Fruit fly (Drosophila melanogaster) S2 (cell line): ENCODE measurements around the gene Cyp312a1.

ENCODE experiments used
- CG8478 ChIP-seq: fragments of >200 bp; optimal IDR thresholded peaks from 2 replicates; lab custom pipeline; 2018
- CTCF ChIP-seq, 2 experiments: fragments of >200 bp; optimal IDR thresholded peaks; 2 replicates each; lab custom pipeline; 2018

Gene Cyp312a1

dm6 chr3L:18146833-18147232, 14.3 kb upstream of the Cyp312a1 start:
- no peak for TF ChIP-seq CG8478
- TF ChIP-seq CTCF (optimal IDR thresholded peaks at IDR 0.05; lab: Kevin White, UChicago), result no peak

DNA sequence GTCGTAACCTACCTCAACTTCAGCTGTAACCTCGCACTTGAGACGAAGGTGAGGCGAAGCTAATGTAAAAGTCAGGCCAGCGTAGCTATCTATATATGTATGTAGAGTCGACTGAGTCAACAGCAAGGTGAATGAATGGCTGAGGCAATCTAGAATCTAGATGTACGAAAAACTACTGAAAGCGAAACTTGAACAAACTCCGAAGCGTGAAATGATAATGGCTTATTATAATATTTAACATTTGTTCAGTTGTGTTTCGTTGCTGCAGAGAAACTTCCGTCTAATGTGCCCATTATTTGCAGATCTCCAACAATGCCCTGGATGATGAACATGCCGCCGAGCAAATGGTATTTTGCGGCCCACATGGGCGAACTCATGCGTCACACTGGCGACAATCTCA, 12.1 kb upstream of the Cyp312a1 start:
- TF ChIP-seq CG8478, result no peak
- TF ChIP-seq CTCF (optimal IDR thresholded peaks at IDR 0.05; lab: Kevin White, UChicago), result no peak

dm6 chr3L:18142969-18143368, 10.5 kb upstream of the Cyp312a1 start:
- no peak for TF ChIP-seq CG8478
- TF ChIP-seq CTCF (optimal IDR thresholded peaks at IDR 0.05; lab: Kevin White, UChicago), result no peak

dm6 chr3L:18139184-18139629, 6.7 kb upstream of the Cyp312a1 start, which contains the start of gene geko:
Gene geko, plus strand, starts transcription at chr3L:18139402.
- TF ChIP-seq CTCF (optimal IDR thresholded peaks at IDR 0.05; lab: Kevin White, UChicago) (no peak), CG8478 (no peak)

DNA sequence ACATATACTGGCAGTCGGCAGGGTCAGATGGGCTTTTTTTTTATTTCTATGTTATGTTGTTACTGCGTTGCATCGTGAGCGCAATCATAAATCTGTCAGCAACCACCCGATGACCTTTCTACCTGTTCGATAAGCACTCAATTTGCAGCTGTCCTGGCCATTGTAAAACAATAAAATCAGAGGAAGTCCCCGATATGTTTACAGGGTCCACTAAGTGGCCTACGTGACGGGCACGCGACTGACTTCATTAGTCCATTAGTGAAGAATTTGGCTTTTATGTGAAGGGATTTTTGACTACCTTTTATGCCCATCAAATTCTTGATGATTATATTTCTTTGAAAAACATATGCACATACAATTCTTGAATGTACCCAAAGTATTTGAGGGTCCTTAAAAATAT, 5.8 kb upstream of the Cyp312a1 start:
- TF ChIP-seq CTCF (optimal IDR thresholded peaks at IDR 0.05; lab: Kevin White, UChicago), result no peak
- TF ChIP-seq CG8478, result no peak

DNA sequence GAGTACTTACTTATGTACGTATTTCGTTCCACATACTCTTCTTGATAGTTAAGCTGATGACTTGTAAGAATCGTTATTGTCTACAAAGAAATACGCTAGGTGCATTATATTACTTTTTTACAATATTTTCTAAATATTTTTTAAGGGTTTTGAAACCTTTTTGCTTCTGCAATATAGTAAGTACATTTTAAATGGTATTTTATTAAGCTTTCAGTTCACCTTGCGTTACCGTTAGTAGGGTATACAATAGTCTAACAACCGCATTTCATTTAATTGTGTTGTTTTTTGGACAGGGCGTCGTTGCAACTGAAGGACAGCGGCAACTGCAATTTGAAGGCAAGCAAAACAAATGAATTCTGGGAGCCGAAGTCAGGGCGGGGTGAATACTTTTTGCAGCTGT, 4.7 kb upstream of the Cyp312a1 start:
- no peak for TF ChIP-seq CTCF (optimal IDR thresholded peaks at IDR 0.05; lab: Kevin White, UChicago)

dm6 chr3L:18124138-18124537, 8.4 kb downstream of the Cyp312a1 start:
- TF ChIP-seq CG8478 (no peak), CTCF (optimal IDR thresholded peaks at IDR 0.05; lab: Kevin White, UChicago) (no peak)

- TF ChIP-seq CG8478 (no peak), CTCF (optimal IDR thresholded peaks at IDR 0.05; lab: Kevin White, UChicago) (no peak)
These were observed 10.6 kb downstream of the Cyp312a1 start, which contains the start of gene CG42853 for dm6 chr3L:18121889-18122288. Gene CG42853, minus strand, starts transcription at chr3L:18121989.

DNA sequence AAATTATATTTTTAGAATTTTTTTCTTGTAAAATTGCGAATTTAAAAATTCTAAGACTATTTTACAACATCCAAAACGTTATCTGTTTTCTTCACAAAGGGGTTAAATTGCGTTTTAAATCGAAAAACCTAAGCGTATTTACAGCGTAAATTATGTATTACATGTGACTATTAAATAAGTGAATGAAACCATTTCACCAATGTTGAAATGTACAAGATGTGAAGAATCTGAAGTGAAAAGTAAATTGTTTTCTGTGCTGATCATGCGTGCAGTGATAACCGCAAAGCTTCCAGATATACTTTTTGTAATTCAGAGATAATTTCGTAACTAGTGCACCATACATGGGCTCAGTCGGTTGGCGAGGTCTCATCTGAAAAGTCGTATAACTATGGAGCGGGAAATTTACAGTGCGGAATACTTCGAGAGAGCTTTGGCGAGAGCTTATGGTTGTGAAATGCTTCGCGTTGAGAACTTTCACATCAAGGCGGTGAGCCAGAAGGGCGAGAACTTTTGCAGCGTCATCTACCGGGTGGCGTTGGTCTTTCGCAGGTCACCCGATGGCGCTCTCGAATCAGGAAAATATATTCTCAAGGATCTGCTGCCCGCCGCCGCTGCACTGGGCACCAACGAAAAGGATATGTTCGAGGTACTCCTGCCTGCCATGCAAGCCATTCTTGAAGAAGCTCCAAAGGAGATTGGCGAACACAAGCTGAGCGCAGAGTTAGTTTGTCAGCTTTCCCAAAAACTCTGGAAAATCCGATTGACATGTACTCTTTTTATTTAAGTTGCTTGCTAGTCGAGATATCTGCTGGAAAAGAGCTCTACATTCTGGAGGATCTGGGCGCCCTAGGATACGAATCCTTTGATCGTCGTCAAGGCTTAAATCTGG, 18.2 kb downstream of the Cyp312a1 start:
- TF ChIP-seq CG8478 (no peak), CTCF (optimal IDR thresholded peaks at IDR 0.05; lab: Kevin White, UChicago) (peak; percentile 40 to 51)

- TF ChIP-seq CTCF (optimal IDR thresholded peaks at IDR 0.05; lab: Kevin White, UChicago) (no peak), CG8478 (no peak)
These were observed 19.8 kb downstream of the Cyp312a1 start, which contains the start of the genes CG32195 and CG7341 for dm6 chr3L:18112669-18113068. Gene CG32195, plus strand, starts transcription at chr3L:18112959. Gene CG7341, plus strand, starts transcription at chr3L:18112959.

- TF ChIP-seq CTCF (optimal IDR thresholded peaks at IDR 0.05; lab: Kevin White, UChicago), result peak in 1 of 2 experiments; percentile 9
- no peak for TF ChIP-seq CG8478
These were observed 23.0 kb downstream of the Cyp312a1 start, which contains the start of the genes Polr3D and mus304 for dm6 chr3L:18109459-18109863. Gene Polr3D, minus strand, starts transcription at chr3L:18109574. Gene mus304, plus strand, starts transcription at chr3L:18109814.

dm6 chr3L:18106021-18106944, 26.2 kb downstream of the Cyp312a1 start, which contains the start of the genes CG13698 and mRpS26:
Gene CG13698, minus strand, starts transcription at chr3L:18106149.
Gene mRpS26, plus strand, starts transcription at chr3L:18106579.
- no peak for TF ChIP-seq CG8478
- TF ChIP-seq CTCF (optimal IDR thresholded peaks at IDR 0.05; lab: Kevin White, UChicago), result no peak

dm6 chr3L:18105343-18106020, 27.0 kb downstream of the Cyp312a1 start:
- TF ChIP-seq CTCF (optimal IDR thresholded peaks at IDR 0.05; lab: Kevin White, UChicago), result no peak
- no peak for TF ChIP-seq CG8478

DNA sequence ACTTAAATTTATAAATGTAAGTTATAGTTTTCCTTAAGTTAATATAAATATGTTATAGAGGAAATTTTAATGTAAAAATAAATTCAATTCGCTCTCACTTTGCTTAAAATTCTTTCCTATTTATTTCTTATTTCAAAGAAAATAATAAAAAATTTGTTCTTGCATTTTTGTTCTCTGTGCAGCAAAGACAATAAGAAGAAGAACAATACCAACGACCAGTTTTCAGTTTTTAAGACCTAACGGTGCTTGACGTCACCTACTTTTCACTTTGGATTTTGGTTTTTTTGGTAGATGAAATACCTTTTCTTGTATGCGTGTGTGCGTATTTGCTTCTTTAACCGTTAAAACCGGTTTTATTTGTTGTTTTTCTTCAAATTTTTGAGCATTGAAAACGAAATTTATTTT, 30.3 kb downstream of the Cyp312a1 start:
- TF ChIP-seq CTCF (optimal IDR thresholded peaks at IDR 0.05; lab: Kevin White, UChicago), result no peak
- no peak for TF ChIP-seq CG8478
